Worm (Caenorhabditis elegans): ENCODE data around the gene C35C5.10.
A peak's percentile ranks its signal among the peaks of the same experiment; 100 is the strongest.

C35C5.10 gene

ce11 chrX:11571714-11572113 is 15.7 kb downstream of the C35C5.10 start:
- TF ChIP-seq ceh-40 (GFP tag; IDR thresholded peaks at IDR 0.05) (no peak), zfh-2 (GFP tag; conservative IDR thresholded peaks at IDR 0.05) (peak; percentile 47; the same call in 1 of the 2 replicates)

DNA sequence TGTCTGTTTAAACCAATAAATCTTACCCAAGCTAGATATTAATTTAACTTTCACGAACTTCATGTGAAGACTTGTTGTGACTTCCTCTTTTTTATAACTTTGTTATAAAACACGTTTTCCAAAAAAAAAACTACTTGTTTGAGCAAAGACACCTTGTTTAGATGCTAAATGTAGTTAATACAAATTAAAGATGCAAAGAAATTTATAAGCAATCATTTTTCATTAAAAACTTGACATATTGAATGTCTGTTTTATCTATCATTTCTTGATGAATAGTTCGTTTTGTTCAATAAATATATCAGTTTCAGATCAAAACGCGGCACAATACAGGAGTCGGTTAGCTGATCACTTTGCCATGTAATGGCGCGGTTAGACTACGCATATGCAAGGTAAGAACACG is 16.2 kb downstream of the C35C5.10 start, which contains the start of gene frm-3:
TSS of gene frm-3 (plus strand) at position 301 of the 400 bp plus-strand sequence.
- no peak for TF ChIP-seq F22D6.2 (tag; optimal IDR thresholded peaks at IDR 0.05)
- TF ChIP-seq B0035.1 (tag; optimal IDR thresholded peaks at IDR 0.05): no peak
- no peak for TF ChIP-seq D2030.7 (GFP tag; IDR thresholded peaks at IDR 0.05)
- TF ChIP-seq sptf-2 (GFP tag; optimal IDR thresholded peaks at IDR 0.05): no peak
- TF ChIP-seq athp-1 (tag; optimal IDR thresholded peaks at IDR 0.05): no peak
- TF ChIP-seq him-1 (tag; optimal IDR thresholded peaks at IDR 0.05): no peak
- TF ChIP-seq hsf-1 (GFP tag; IDR thresholded peaks at IDR 0.05): no peak
- TF ChIP-seq snpc-3.4 (tag; optimal IDR thresholded peaks at IDR 0.05): no peak
- TF ChIP-seq B0261.1 (tag; optimal IDR thresholded peaks at IDR 0.05): no peak
- TF ChIP-seq hrde-1 (tag; optimal IDR thresholded peaks at IDR 0.05; ENCODE audit: borderline replicate concordance): no peak
- no peak for TF ChIP-seq F57C9.4 (tag; optimal IDR thresholded peaks at IDR 0.05)
- no peak for TF ChIP-seq ztf-25 (GFP tag; IDR thresholded peaks at IDR 0.05)
- TF ChIP-seq egl-44 (GFP tag; IDR thresholded peaks at IDR 0.05): no peak
- TF ChIP-seq pha-4 (tag; optimal IDR thresholded peaks at IDR 0.05): no peak
- TF ChIP-seq die-1 (tag; optimal IDR thresholded peaks at IDR 0.05): no peak
- no peak for TF ChIP-seq F10E7.11 (tag; optimal IDR thresholded peaks at IDR 0.05)
- no peak for TF ChIP-seq sdz-38 (tag; optimal IDR thresholded peaks at IDR 0.05)
- no peak for TF ChIP-seq dpl-1 (GFP tag; optimal IDR thresholded peaks at IDR 0.05)
- no peak for TF ChIP-seq nhr-90 (tag; optimal IDR thresholded peaks at IDR 0.05)
- no peak for TF ChIP-seq rpc-1 (optimal IDR thresholded peaks at IDR 0.05)
- no peak for TF ChIP-seq rpc-1 (tag; optimal IDR thresholded peaks at IDR 0.05)

DNA sequence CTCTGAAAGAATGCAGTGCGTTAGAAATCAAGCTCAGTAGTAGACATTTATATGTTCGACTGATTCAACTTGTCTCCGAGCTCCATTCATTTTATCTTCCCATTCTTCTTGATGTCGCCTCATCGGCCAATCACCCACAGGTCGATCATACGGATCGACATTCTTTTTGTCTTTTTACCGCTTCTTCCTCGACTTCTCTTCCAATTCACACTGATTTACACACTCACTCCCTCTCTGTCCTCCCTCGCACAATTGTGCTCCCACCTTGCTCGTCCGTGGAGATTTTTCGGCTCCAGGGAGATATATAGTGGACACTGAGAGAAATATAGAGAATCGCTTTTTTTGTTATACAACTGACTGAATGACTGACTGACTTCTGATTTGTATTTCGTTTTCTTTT is 18.1 kb downstream of the C35C5.10 start:
- no peak for TF ChIP-seq ceh-40 (GFP tag; IDR thresholded peaks at IDR 0.05)

DNA sequence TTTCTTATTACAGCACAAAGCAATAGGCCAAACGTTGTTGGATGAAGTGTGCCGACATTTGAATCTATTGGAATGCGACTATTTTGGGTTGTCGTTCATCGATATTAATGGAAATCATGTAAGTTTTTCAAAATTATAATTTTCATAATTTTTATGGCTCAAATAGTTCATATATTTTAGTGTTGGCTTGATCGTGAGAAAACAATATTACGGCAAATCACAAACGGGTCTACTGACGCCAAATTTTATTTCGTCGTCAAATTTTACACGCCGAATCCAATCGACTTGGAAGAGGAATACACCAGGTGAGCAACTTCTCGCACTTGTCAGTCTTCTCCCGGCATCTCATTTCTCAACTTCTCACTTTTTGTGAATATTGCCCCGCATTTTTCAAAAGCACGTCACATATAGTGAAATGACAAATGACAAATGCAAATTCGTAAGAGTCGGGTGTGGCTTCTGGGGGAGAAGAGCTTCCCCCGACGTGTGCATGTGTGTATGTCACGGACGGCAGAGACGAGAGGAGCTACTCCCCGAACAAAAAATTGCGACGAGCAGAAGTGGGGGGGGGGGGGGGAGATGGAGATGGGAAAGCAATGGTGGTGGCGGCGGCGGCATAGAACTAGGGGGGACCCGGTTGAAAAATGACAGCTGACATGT is 20.5 kb downstream of the C35C5.10 start:
- TF ChIP-seq egrh-3 (GFP tag; IDR thresholded peaks at IDR 0.05): peak; percentile 36; the same call in 1 of the 2 replicates
- peak; percentile 86 for TF ChIP-seq zfh-2 (GFP tag; conservative IDR thresholded peaks at IDR 0.05)
- no peak for TF ChIP-seq C06A6.2 (GFP tag; conservative IDR thresholded peaks at IDR 0.05)

DNA sequence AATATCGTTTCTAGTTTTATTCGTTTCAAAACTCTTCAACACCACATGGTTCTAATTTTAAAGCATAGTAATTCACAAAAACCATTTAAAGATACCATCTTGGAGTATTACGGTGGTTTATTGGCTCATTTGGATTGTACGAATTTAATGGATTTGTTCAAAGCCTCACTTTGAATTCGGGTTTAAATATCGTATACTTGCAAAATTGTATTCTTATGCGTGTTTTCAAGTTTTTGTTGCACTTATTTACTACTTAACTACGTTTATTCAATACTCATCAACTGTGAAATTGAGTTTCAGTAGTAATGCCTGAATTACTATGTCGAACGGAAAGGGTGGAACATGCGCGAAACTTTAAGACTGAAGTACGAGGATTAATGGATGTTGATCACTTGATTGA is 29.3 kb downstream of the C35C5.10 start, which contains the start of gene abts-2:
TSS of gene abts-2 (plus strand) at position 301 of the 400 bp plus-strand sequence.
- TF ChIP-seq somi-1 (GFP tag; optimal IDR thresholded peaks at IDR 0.05) (no peak), Y67H2A.10 (GFP tag; conservative IDR thresholded peaks at IDR 0.05) (no peak), hlh-26 (GFP tag; conservative IDR thresholded peaks at IDR 0.05) (no peak)

DNA sequence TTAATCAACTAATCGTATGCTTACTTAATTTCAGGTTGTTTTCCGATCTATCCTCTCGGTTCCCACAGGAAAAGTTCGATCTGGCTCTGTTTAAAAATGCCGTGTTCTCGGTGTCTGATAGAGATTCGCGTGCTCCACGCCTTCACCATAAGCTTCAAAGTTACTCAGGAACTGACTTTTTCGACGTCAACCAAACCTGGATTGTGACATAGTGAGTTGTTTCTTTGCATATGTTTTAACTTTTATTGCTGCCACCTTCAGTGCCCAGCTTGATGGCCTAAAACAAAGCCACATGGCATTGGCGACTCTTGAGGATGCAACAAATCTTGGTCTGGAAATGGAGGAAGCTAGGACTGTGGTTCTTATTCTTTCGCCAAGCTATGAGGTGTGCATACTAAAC is 29.9 kb downstream of the C35C5.10 start:
- TF ChIP-seq F49E8.2 (tag; optimal IDR thresholded peaks at IDR 0.05; ENCODE audit: insufficient read depth) (no peak), K12H6.12 (tag; optimal IDR thresholded peaks at IDR 0.05) (no peak)

Data from whole organism, young adult.